Worm (Caenorhabditis elegans) whole organism, L3 larva: Measurements from ENCODE around the gene eat-3.

Source experiments
- R02D3.7 ChIP-seq: fragments of 150-350 bp; optimal IDR thresholded peaks from 2 replicates; lab custom pipeline; 2014; ENCODE audit warnings: missing biosample characterization, missing genetic modification characterization
- aly-2 ChIP-seq: fragments of 150-350 bp; optimal IDR thresholded peaks from 2 replicates; lab custom pipeline; 2014; ENCODE audit warnings: missing biosample characterization, missing genetic modification characterization
- ama-1 ChIP-seq: fragments of 150-350 bp; optimal IDR thresholded peaks from 2 replicates; lab custom pipeline; 2018
- ceh-16 ChIP-seq: sonication (generic microtip); optimal IDR thresholded peaks from 2 replicates; lab custom pipeline; 2017; ENCODE audit warnings: missing biosample characterization, missing genetic modification characterization
- ceh-82 ChIP-seq: fragments of 150-350 bp; optimal IDR thresholded peaks from 2 replicates; lab custom pipeline; 2014; ENCODE audit warnings: missing biosample characterization, missing genetic modification characterization
- ceh-9 ChIP-seq: sonication (generic microtip); optimal IDR thresholded peaks from 2 replicates; lab custom pipeline; 2018; ENCODE audit warnings: missing biosample characterization, missing genetic modification characterization
- egl-5 ChIP-seq: fragments of 150-350 bp; optimal IDR thresholded peaks from 2 replicates; lab custom pipeline; 2017; ENCODE audit warnings: missing biosample characterization, missing genetic modification reagents, missing genetic modification characterization, inconsistent platforms
- elt-2 ChIP-seq: sonication (generic microtip); optimal IDR thresholded peaks from 2 replicates; lab custom pipeline; 2016; ENCODE audit warnings: missing genetic modification reagents, mild to moderate bottlenecking, missing genetic modification characterization, missing compliant biosample characterization
- elt-3 ChIP-seq, 3 experiments: fragments of 150-350 bp in 1 of 3; sonication (generic microtip) in 2 of 3; optimal IDR thresholded peaks; 2 replicates in 2 of 3; 4 replicates in 1 of 3; lab custom pipeline; 2014 to 2017; ENCODE audit warnings: missing biosample characterization in 3 of 3, missing genetic modification characterization in 3 of 3
- eor-1 ChIP-seq, 2 experiments: fragments of 150-350 bp; optimal IDR thresholded peaks; 2 replicates each; lab custom pipeline; 2014 to 2018; ENCODE audit warnings: missing biosample characterization in 2 of 2, missing genetic modification characterization in 2 of 2
- fkh-2 ChIP-seq: fragments of 150-350 bp; optimal IDR thresholded peaks from 2 replicates; lab custom pipeline; 2014; ENCODE audit warnings: missing biosample characterization, missing genetic modification reagents, missing genetic modification characterization
- lin-15B ChIP-seq: fragments of 150-350 bp; optimal IDR thresholded peaks from 2 replicates; lab custom pipeline; 2014; ENCODE audit warnings: missing biosample characterization, missing genetic modification characterization
- lin-39 ChIP-seq: fragments of 150-350 bp; optimal IDR thresholded peaks from 2 replicates; lab custom pipeline; 2018; ENCODE audit warnings: missing biosample characterization, missing genetic modification reagents, missing genetic modification characterization
- mdl-1 ChIP-seq: fragments of 150-350 bp; optimal IDR thresholded peaks from 2 replicates; lab custom pipeline; 2014; ENCODE audit warnings: missing biosample characterization, missing genetic modification characterization
- mml-1 ChIP-seq: fragments of 150-350 bp; sonication (generic microtip); optimal IDR thresholded peaks from 3 replicates; lab custom pipeline; 2014; ENCODE audit warnings: missing biosample characterization, missing genetic modification characterization
- nfya-1 ChIP-seq: sonication (generic microtip); optimal IDR thresholded peaks from 2 replicates; lab custom pipeline; 2017; ENCODE audit warnings: missing genetic modification characterization, mild to moderate bottlenecking, missing compliant biosample characterization, antibody characterized with exemption, moderate library complexity; ENCODE audit not compliant: insufficient read depth
- nhr-11 ChIP-seq: fragments of 150-350 bp; optimal IDR thresholded peaks from 2 replicates; lab custom pipeline; 2014; ENCODE audit warnings: missing biosample characterization, missing genetic modification characterization
- nhr-237 ChIP-seq: fragments of 150-350 bp; optimal IDR thresholded peaks from 2 replicates; lab custom pipeline; 2014; ENCODE audit warnings: missing biosample characterization, missing genetic modification characterization
- pha-4 ChIP-seq: fragments of 150-350 bp; optimal IDR thresholded peaks from 2 replicates; lab custom pipeline; 2014; ENCODE audit warnings: missing biosample characterization, missing genetic modification reagents, missing genetic modification characterization
- snpc-4 ChIP-seq: fragments of 150-350 bp; optimal IDR thresholded peaks from 2 replicates; lab custom pipeline; 2014; ENCODE audit warnings: missing biosample characterization, missing genetic modification characterization
- tbx-2 ChIP-seq: sonication (generic microtip); optimal IDR thresholded peaks from 2 replicates; lab custom pipeline; 2016; ENCODE audit warnings: mild to moderate bottlenecking, missing genetic modification characterization, missing compliant biosample characterization
- unc-62 ChIP-seq: fragments of 150-350 bp; sonication (generic microtip); optimal IDR thresholded peaks from 4 replicates; lab custom pipeline; 2014; ENCODE audit warnings: missing biosample characterization, missing genetic modification reagents, missing genetic modification characterization
- zag-1 ChIP-seq: fragments of 150-350 bp; optimal IDR thresholded peaks from 2 replicates; lab custom pipeline; 2014; ENCODE audit warnings: missing biosample characterization, missing genetic modification characterization

eat-3 gene

DNA sequence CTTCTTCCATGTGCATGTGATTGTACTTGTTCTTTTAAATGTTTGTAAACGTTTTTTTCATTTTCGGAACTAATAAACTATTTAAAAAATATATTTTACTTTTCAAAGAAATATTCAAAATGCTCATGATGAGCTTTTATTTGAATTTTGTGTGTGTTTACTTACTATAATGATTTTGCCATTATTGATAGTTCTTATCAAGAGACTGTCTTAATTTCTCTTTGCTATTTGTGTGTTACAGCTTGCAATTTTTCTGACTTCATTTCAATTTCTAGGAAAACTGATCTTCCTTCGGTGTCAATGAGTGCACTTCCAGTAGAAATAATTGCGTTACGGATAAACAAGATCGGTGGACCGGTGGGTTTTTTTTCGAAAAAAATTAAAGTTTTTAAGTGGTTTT, 50.1 kb downstream of the eat-3 start, which contains the start of gene C06C3.12:
Gene C06C3.12 (plus strand): TSS at position 301 of the 400 bp plus-strand sequence.
- TF ChIP-seq ceh-16 (tag; lab: Kevin White, UChicago) (no peak), elt-2 (tag; lab: Kevin White, UChicago) (peak; percentile 1)

DNA sequence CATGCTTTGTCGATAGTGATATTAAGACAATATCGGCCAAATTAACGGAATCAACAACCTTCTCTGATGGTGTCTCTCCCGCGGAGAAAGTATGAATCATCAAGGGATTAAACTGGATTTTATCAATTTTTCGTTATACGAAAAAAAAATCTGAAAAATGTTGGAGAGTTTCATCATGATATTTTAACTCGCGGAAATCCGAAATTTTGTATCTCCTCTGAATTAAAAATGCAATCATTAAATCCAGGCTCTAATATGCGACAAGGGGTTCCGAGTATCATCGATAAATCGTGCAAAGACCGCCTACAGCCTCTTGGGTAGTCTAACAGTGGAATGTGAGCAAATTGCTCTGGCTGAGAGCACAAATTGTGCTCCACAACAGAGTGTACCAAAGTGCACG, 52.5 kb downstream of the eat-3 start, which contains the start of gene C06C3.10:
Gene C06C3.10 (minus strand): TSS at position 101 of the 400 bp plus-strand sequence.
- TF ChIP-seq snpc-4: no peak
- no peak for TF ChIP-seq fkh-2
- TF ChIP-seq lin-39 (tag; lab: Kevin White, UChicago): no peak
- TF ChIP-seq ceh-9 (tag; lab: Kevin White, UChicago): no peak
- TF ChIP-seq ceh-82 (tag; lab: Kevin White, UChicago): no peak
- no peak for TF ChIP-seq aly-2 (tag; lab: Kevin White, UChicago)
- no peak for TF ChIP-seq elt-2 (tag; lab: Kevin White, UChicago)
- TF ChIP-seq nhr-237: no peak
- no peak for TF ChIP-seq nfya-1 (tag; lab: Kevin White, UChicago)
- TF ChIP-seq tbx-2 (tag; lab: Kevin White, UChicago): no peak

DNA sequence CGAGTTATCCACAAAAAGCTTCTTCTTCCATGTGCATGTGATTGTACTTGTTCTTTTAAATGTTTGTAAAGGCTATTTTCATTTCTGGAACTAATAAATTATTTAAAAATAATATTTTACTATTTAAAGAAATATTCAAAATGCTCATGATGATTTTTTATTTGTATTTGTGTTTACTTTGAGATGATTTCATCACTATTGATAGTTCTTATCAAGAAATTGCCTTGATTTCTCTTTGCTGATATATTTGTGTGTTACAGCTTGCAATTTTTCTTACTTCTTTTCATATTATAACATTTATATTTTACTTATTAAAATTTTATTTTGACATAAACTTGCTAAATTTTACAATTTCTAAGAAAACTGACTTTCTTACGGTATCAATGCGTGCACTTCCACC, 53.5 kb downstream of the eat-3 start:
- TF ChIP-seq mdl-1 (no peak), lin-15B (tag; lab: Kevin White, UChicago) (no peak), pha-4 (peak; percentile 59), ama-1 (lab: Kevin White, UChicago) (no peak), elt-3 (tag; optimal IDR thresholded peaks at IDR 0.05; lab: Kevin White, UChicago) (no peak), mml-1 (no peak), egl-5 (no peak), elt-2 (tag; lab: Kevin White, UChicago) (peak; percentile 38), R02D3.7 (tag; lab: Kevin White, UChicago) (no peak), unc-62 (no peak), zag-1 (tag; lab: Kevin White, UChicago) (no peak), eor-1 (tag; optimal IDR thresholded peaks at IDR 0.05; lab: Kevin White, UChicago) (no peak), nhr-11 (tag; lab: Kevin White, UChicago) (no peak)
